Worm (Caenorhabditis elegans) whole organism, late embryonic: ENCODE data around the gene C11E4.8.

Experiments
- ahr-1 ChIP-seq: sonication (generic microtip); optimal IDR thresholded peaks from 2 replicates; lab custom pipeline; 2016; ENCODE audit warnings: missing genetic modification characterization, missing compliant biosample characterization
- ama-1 ChIP-seq: fragments of 150-350 bp; optimal IDR thresholded peaks from 2 replicates; lab custom pipeline; 2014
- ceh-19 ChIP-seq: fragments of 200-800 bp; sonication (Bioruptor generic); optimal IDR thresholded peaks from 2 replicates; lab custom pipeline; 2018; ENCODE audit warnings: mild to moderate bottlenecking, missing genetic modification characterization, missing compliant biosample characterization
- ceh-2 ChIP-seq: sonication (generic microtip); optimal IDR thresholded peaks from 2 replicates; lab custom pipeline; 2016; ENCODE audit warnings: missing genotype, missing genetic modification characterization, missing compliant biosample characterization
- ceh-22 ChIP-seq: sonication (generic microtip); optimal IDR thresholded peaks from 2 replicates; lab custom pipeline; 2017; ENCODE audit warnings: missing biosample characterization, missing genetic modification characterization
- ceh-34 ChIP-seq: sonication (generic microtip); optimal IDR thresholded peaks from 2 replicates; lab custom pipeline; 2016; ENCODE audit warnings: mild to moderate bottlenecking, missing genetic modification characterization, missing compliant biosample characterization
- ceh-45 ChIP-seq: fragments of 200-800 bp; sonication (Bioruptor generic); IDR thresholded peaks from 2 replicates; pipeline ENCODE4 v1.3.6; 2022; ENCODE audit warnings: missing genetic modification reagents, missing genetic modification characterization, missing compliant biosample characterization
- ceh-48 ChIP-seq: sonication (generic microtip); optimal IDR thresholded peaks from 2 replicates; lab custom pipeline; 2016; ENCODE audit warnings: missing genetic modification characterization, inconsistent platforms, missing compliant biosample characterization
- ceh-6 ChIP-seq: fragments of 200-800 bp; sonication (Bioruptor generic); optimal IDR thresholded peaks from 2 replicates; lab custom pipeline; 2018; ENCODE audit warnings: mild to moderate bottlenecking, missing genetic modification characterization, missing compliant biosample characterization
- che-1 ChIP-seq: sonication (generic microtip); optimal IDR thresholded peaks from 2 replicates; lab custom pipeline; 2016; ENCODE audit warnings: mild to moderate bottlenecking, missing genetic modification characterization, missing compliant biosample characterization
- dmd-4 ChIP-seq: sonication (generic microtip); optimal IDR thresholded peaks from 2 replicates; lab custom pipeline; 2016; ENCODE audit warnings: borderline replicate concordance, missing genetic modification characterization, missing compliant biosample characterization
- dve-1 ChIP-seq: sonication (generic microtip); optimal IDR thresholded peaks from 2 replicates; lab custom pipeline; 2017; ENCODE audit warnings: antibody characterized with exemption, mild to moderate bottlenecking, missing genetic modification characterization, missing compliant biosample characterization
- elt-4 ChIP-seq: sonication (generic microtip); optimal IDR thresholded peaks from 2 replicates; lab custom pipeline; 2016; ENCODE audit warnings: missing genetic modification characterization, missing compliant biosample characterization
- fkh-6 ChIP-seq: sonication (generic microtip); optimal IDR thresholded peaks from 2 replicates; lab custom pipeline; 2016; ENCODE audit warnings: missing genetic modification characterization, missing compliant biosample characterization
- gmeb-2 ChIP-seq: sonication (generic microtip); optimal IDR thresholded peaks from 2 replicates; lab custom pipeline; 2016; ENCODE audit warnings: missing genetic modification characterization, inconsistent platforms, missing compliant biosample characterization
- hlh-13 ChIP-seq: fragments of 200-800 bp; sonication (Bioruptor generic); optimal IDR thresholded peaks from 2 replicates; lab custom pipeline; 2018; ENCODE audit warnings: mild to moderate bottlenecking, missing genetic modification characterization, missing compliant biosample characterization
- hlh-30 ChIP-seq: sonication (generic microtip); optimal IDR thresholded peaks from 2 replicates; lab custom pipeline; 2017; ENCODE audit warnings: antibody characterized with exemption, missing genetic modification characterization, missing compliant biosample characterization; ENCODE audit not compliant: insufficient read depth
- hlh-6 ChIP-seq: sonication (generic microtip); optimal IDR thresholded peaks from 2 replicates; lab custom pipeline; 2016; ENCODE audit warnings: missing genotype, missing genetic modification characterization, missing compliant biosample characterization
- lim-6 ChIP-seq: sonication (generic microtip); optimal IDR thresholded peaks from 2 replicates; lab custom pipeline; 2016; ENCODE audit warnings: missing genetic modification characterization, missing compliant biosample characterization
- mec-3 ChIP-seq: sonication (generic microtip); optimal IDR thresholded peaks from 2 replicates; lab custom pipeline; 2016; ENCODE audit warnings: borderline replicate concordance, missing genetic modification characterization, missing compliant biosample characterization
- odd-2 ChIP-seq: sonication (generic microtip); optimal IDR thresholded peaks from 2 replicates; lab custom pipeline; 2017; ENCODE audit warnings: antibody characterized with exemption, mild to moderate bottlenecking, missing genetic modification characterization, missing compliant biosample characterization
- pat-9 ChIP-seq: fragments of 200-800 bp; sonication (Bioruptor generic); optimal IDR thresholded peaks from 2 replicates; lab custom pipeline; 2018; ENCODE audit warnings: mild to moderate bottlenecking, missing genetic modification characterization, moderate library complexity, missing compliant biosample characterization
- pha-4 ChIP-seq: fragments of 150-350 bp; optimal IDR thresholded peaks from 2 replicates; lab custom pipeline; 2018; ENCODE audit warnings: missing biosample characterization, missing genetic modification reagents, missing genetic modification characterization
- pqm-1 ChIP-seq: sonication (generic microtip); optimal IDR thresholded peaks from 2 replicates; lab custom pipeline; 2016; ENCODE audit warnings: missing genetic modification characterization, missing compliant biosample characterization
- pros-1 ChIP-seq: fragments of 150-350 bp; optimal IDR thresholded peaks from 2 replicates; lab custom pipeline; 2014; ENCODE audit warnings: missing biosample characterization, missing genetic modification reagents, missing genetic modification characterization
- ref-2 ChIP-seq: sonication (generic microtip); optimal IDR thresholded peaks from 2 replicates; lab custom pipeline; 2016; ENCODE audit warnings: missing genetic modification characterization, missing compliant biosample characterization
- sdc-2 ChIP-seq: sonication (generic microtip); optimal IDR thresholded peaks from 2 replicates; lab custom pipeline; 2016; ENCODE audit warnings: missing genotype, missing genetic modification characterization, missing compliant biosample characterization
- sox-2 ChIP-seq: fragments of 200-800 bp; sonication (Bioruptor generic); IDR thresholded peaks from 2 replicates; pipeline ENCODE4 v1.3.6; 2022; ENCODE audit warnings: missing genetic modification reagents, missing genetic modification characterization, missing compliant biosample characterization
- sox-4 ChIP-seq: sonication (generic microtip); optimal IDR thresholded peaks from 2 replicates; lab custom pipeline; 2017; ENCODE audit warnings: mild to moderate bottlenecking, missing genetic modification characterization, inconsistent platforms, missing compliant biosample characterization
- syd-9 ChIP-seq: sonication (generic microtip); optimal IDR thresholded peaks from 2 replicates; lab custom pipeline; 2016; ENCODE audit warnings: mild to moderate bottlenecking, missing genetic modification characterization, moderate library complexity, missing compliant biosample characterization
- tbx-2 ChIP-seq: sonication (generic microtip); optimal IDR thresholded peaks from 2 replicates; lab custom pipeline; 2016; ENCODE audit warnings: missing genetic modification characterization, missing compliant biosample characterization
- tbx-7 ChIP-seq: sonication (generic microtip); optimal IDR thresholded peaks from 2 replicates; lab custom pipeline; 2016; ENCODE audit warnings: missing genotype, missing genetic modification characterization, missing compliant biosample characterization
- ttx-3 ChIP-seq: sonication (generic microtip); optimal IDR thresholded peaks from 2 replicates; lab custom pipeline; 2016; ENCODE audit warnings: missing genetic modification reagents, missing genetic modification characterization, missing compliant biosample characterization
- unc-3 ChIP-seq, 2 experiments: fragments of 200-800 bp in 1 of 2; sonication (Bioruptor generic) in 1 of 2; sonication (generic microtip) in 1 of 2; conservative IDR thresholded peaks in 1 of 2; optimal IDR thresholded peaks in 1 of 2; 2 replicates each; pipeline versions ENCODE4 v1.3.6 to Lab custom; 2016 to 2022; ENCODE audit warnings: missing compliant biosample characterization in 2 of 2, missing genetic modification characterization in 2 of 2, missing genetic modification reagents in 1 of 2
- ztf-16 ChIP-seq: sonication (generic microtip); optimal IDR thresholded peaks from 2 replicates; lab custom pipeline; 2017; ENCODE audit warnings: missing genetic modification characterization, missing compliant biosample characterization

The C11E4.8 gene

DNA sequence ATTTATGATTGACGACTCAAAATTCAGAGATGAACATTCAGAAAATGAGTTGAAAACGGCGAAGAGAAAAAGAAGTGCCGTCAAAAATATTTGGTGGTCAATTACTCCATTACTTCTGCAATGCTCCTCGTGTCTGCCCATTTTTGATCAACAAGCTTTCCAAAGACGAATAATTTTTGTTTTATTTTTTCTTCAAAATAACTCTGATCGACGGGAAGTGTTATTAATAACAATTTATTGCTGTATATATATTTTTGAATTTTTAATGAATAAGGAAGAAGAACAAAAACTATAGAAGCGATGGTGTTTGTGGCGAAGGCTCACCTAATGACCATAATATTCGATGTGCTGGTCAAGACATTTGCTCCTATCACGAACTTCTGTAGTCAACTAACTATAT lies at the start of gene C11E4.8:
Gene C11E4.8 (plus strand): TSS at position 301 of the 400 bp plus-strand sequence.
- TF ChIP-seq ceh-2 (tag; lab: Kevin White, UChicago) (no peak), ztf-16 (tag; lab: Kevin White, UChicago) (no peak), syd-9 (tag; lab: Kevin White, UChicago) (no peak), gmeb-2 (tag; lab: Kevin White, UChicago) (no peak), tbx-7 (tag; lab: Kevin White, UChicago) (no peak), dmd-4 (tag; lab: Kevin White, UChicago) (no peak), ceh-19 (no peak), pat-9 (tag; lab: Kevin White, UChicago) (no peak), ceh-34 (tag; lab: Kevin White, UChicago) (no peak), sox-2 (GFP tag; lab: Robert Waterston, UW) (no peak), sox-4 (no peak), ref-2 (tag; lab: Kevin White, UChicago) (no peak), tbx-2 (tag; lab: Kevin White, UChicago) (no peak), fkh-6 (tag; lab: Kevin White, UChicago) (no peak), elt-4 (no peak), pqm-1 (no peak), ceh-22 (no peak), sdc-2 (tag; lab: Kevin White, UChicago) (no peak), ceh-48 (tag; lab: Kevin White, UChicago) (no peak), unc-3 (GFP tag; conservative IDR thresholded peaks at IDR 0.05; lab: Robert Waterston, UW) (no peak), unc-3 (tag; optimal IDR thresholded peaks at IDR 0.05; lab: Kevin White, UChicago) (no peak)
- TF ChIP-seq, all 69 proteins: peak for 0

DNA sequence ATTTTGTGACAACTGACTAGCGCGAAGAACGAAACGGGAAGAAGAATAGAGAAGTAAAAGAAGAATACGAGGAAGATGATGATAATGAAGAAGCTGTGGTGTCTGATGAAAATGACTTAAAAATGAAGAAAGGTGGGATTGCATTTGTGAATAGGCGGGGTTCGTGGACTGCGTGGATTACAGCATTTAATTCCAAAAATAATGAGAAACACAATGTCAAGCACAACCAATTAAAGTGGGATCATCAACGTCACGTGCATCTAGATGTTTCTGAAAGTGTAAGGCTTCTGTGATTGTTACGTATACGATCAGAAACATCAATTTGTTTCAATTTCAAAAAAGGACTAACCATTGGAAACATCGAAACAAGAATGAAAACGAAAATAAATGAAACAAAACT lies 43.3 kb upstream of the C11E4.8 start, which contains the start of gene glb-17:
Gene glb-17 (minus strand): TSS at position 101 of the 400 bp plus-strand sequence.
- no peak for TF ChIP-seq dve-1
- no peak for TF ChIP-seq ceh-6 (GFP tag; lab: Kevin White, UChicago)
- TF ChIP-seq tbx-2 (tag; lab: Kevin White, UChicago) = no peak
- no peak for TF ChIP-seq elt-4
- TF ChIP-seq ttx-3 (tag; lab: Kevin White, UChicago) = no peak
- no peak for TF ChIP-seq odd-2
- TF ChIP-seq hlh-30 (tag; lab: Kevin White, UChicago) = no peak

DNA sequence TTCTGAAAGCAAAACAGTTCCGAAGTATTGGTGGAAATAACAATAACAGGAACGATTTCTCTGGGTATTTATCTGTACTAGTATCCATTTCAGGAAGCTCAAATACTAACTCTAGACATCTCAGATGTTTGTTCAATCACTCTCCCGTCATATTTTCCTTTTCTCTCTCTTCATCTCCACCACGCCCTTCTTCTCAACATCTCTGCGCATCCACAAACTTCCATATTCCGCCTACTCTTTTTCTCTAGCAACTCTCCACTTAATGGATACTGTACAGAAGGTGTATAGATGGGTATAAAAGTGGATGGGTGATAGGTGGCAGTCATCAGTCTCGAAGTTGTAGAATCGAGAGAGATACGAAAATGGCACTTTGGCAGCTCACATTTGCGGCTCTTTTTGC lies 35.9 kb upstream of the C11E4.8 start, which contains the start of gene gpx-5:
Gene gpx-5 (plus strand): TSS at position 336 of the 400 bp plus-strand sequence.
- TF ChIP-seq che-1 (tag; lab: Kevin White, UChicago) (no peak), pqm-1 (no peak), sox-2 (GFP tag; lab: Robert Waterston, UW) (no peak), ttx-3 (tag; lab: Kevin White, UChicago) (no peak), hlh-13 (GFP tag; lab: Kevin White, UChicago) (no peak), fkh-6 (tag; lab: Kevin White, UChicago) (no peak), syd-9 (tag; lab: Kevin White, UChicago) (no peak), ceh-22 (no peak), ceh-6 (GFP tag; lab: Kevin White, UChicago) (no peak), pha-4 (tag; lab: Kevin White, UChicago) (no peak), ceh-45 (GFP tag; lab: Robert Waterston, UW) (no peak), ahr-1 (tag; lab: Kevin White, UChicago) (no peak), hlh-6 (tag; lab: Kevin White, UChicago) (no peak), mec-3 (tag; lab: Kevin White, UChicago) (no peak), lim-6 (tag; lab: Kevin White, UChicago) (no peak), pat-9 (tag; lab: Kevin White, UChicago) (no peak), ama-1 (lab: Kevin White, UChicago) (no peak), pros-1 (tag; lab: Kevin White, UChicago) (no peak)
